Worm (Caenorhabditis elegans) whole organism, young adult: ENCODE results near the gene nhr-277.

Experiments
- B0261.1 ChIP-seq: sonication (generic microtip); optimal IDR thresholded peaks from 2 replicates; lab custom pipeline; 2016; ENCODE audit warnings: mild to moderate bottlenecking, missing genetic modification characterization, moderate library complexity, missing compliant biosample characterization
- C06A6.2 ChIP-seq: fragments of 200-800 bp; sonication (Bioruptor generic); conservative IDR thresholded peaks from 2 replicates; pipeline ENCODE4 v1.3.6; 2022; ENCODE audit warnings: missing genetic modification characterization, missing compliant biosample characterization
- D2030.7 ChIP-seq: fragments of 200-800 bp; sonication (Bioruptor generic); IDR thresholded peaks from 2 replicates; pipeline ENCODE4 v1.3.6; 2022; ENCODE audit warnings: missing genetic modification reagents, missing genetic modification characterization, missing compliant biosample characterization
- F10E7.11 ChIP-seq: sonication (generic microtip); optimal IDR thresholded peaks from 2 replicates; lab custom pipeline; 2017; ENCODE audit warnings: mild to moderate bottlenecking, missing genetic modification characterization, moderate library complexity, missing compliant biosample characterization
- F37B4.10 ChIP-seq: fragments of 200-800 bp; sonication (Bioruptor generic); IDR thresholded peaks from 2 replicates; pipeline ENCODE4 v1.3.6; 2022; ENCODE audit warnings: missing genetic modification characterization, missing compliant biosample characterization
- K12H6.12 ChIP-seq: fragments of 200-800 bp; sonication (Bioruptor generic); optimal IDR thresholded peaks from 2 replicates; lab custom pipeline; 2018; ENCODE audit warnings: mild to moderate bottlenecking, missing genetic modification characterization, missing compliant biosample characterization
- T07F8.4 ChIP-seq: sonication (generic microtip); optimal IDR thresholded peaks from 2 replicates; lab custom pipeline; 2016; ENCODE audit warnings: mild to moderate bottlenecking, missing genetic modification characterization, moderate library complexity, missing compliant biosample characterization
- T26A5.8 ChIP-seq: sonication (generic microtip); optimal IDR thresholded peaks from 2 replicates; lab custom pipeline; 2016; ENCODE audit warnings: missing genetic modification characterization, missing compliant biosample characterization
- ama-1 ChIP-seq, 3 experiments: fragments of 150-350 bp in 1 of 3; sonication (generic microtip) in 2 of 3; optimal IDR thresholded peaks; 2 replicates each; lab custom pipeline; 2014 to 2018; ENCODE audit warnings: missing biosample characterization in 2 of 3, missing genetic modification characterization in 2 of 3, missing genetic modification reagents in 2 of 3
- aptf-2 ChIP-seq: fragments of 200-800 bp; sonication (Bioruptor generic); conservative IDR thresholded peaks from 2 replicates; pipeline ENCODE4 v1.3.6; 2022; ENCODE audit warnings: missing genetic modification reagents, missing genetic modification characterization, missing compliant biosample characterization
- attf-5 ChIP-seq: fragments of 200-800 bp; sonication (Bioruptor generic); optimal IDR thresholded peaks from 2 replicates; lab custom pipeline; 2018; ENCODE audit warnings: mild to moderate bottlenecking, missing genetic modification characterization, missing compliant biosample characterization
- cebp-1 ChIP-seq, 2 experiments: fragments of 200-800 bp in 1 of 2; sonication (Bioruptor generic) in 1 of 2; sonication (generic microtip) in 1 of 2; IDR thresholded peaks in 1 of 2; optimal IDR thresholded peaks in 1 of 2; 2 replicates each; pipeline versions ENCODE4 v1.3.6 to Lab custom; 2017 to 2022; ENCODE audit warnings: missing compliant biosample characterization in 2 of 2, missing genetic modification characterization in 2 of 2, mild to moderate bottlenecking in 1 of 2, missing genetic modification reagents in 1 of 2, moderate library complexity in 1 of 2
- cebp-2 ChIP-seq: fragments of 200-800 bp; sonication (Bioruptor generic); IDR thresholded peaks from 2 replicates; pipeline ENCODE4 v1.3.6; 2022; ENCODE audit warnings: missing genetic modification characterization, missing compliant biosample characterization
- ceh-100 ChIP-seq: fragments of 200-800 bp; sonication (Bioruptor generic); IDR thresholded peaks from 2 replicates; pipeline ENCODE4 v1.3.6; 2022; ENCODE audit warnings: missing genetic modification reagents, missing genetic modification characterization, missing compliant biosample characterization
- ceh-27 ChIP-seq: fragments of 200-800 bp; sonication (Bioruptor generic); optimal IDR thresholded peaks from 2 replicates; lab custom pipeline; 2018; ENCODE audit warnings: mild to moderate bottlenecking, missing genetic modification characterization, moderate library complexity, missing compliant biosample characterization
- ceh-40 ChIP-seq: fragments of 200-800 bp; sonication (Bioruptor generic); IDR thresholded peaks from 2 replicates; pipeline ENCODE4 v1.3.6; 2022; ENCODE audit warnings: missing genetic modification characterization, missing compliant biosample characterization
- chd-7 ChIP-seq: sonication (generic microtip); optimal IDR thresholded peaks from 2 replicates; lab custom pipeline; 2016; ENCODE audit warnings: mild to moderate bottlenecking, missing genetic modification characterization, moderate library complexity, missing compliant biosample characterization
- die-1 ChIP-seq: sonication (generic microtip); optimal IDR thresholded peaks from 2 replicates; lab custom pipeline; 2016; ENCODE audit warnings: missing genotype, mild to moderate bottlenecking, missing genetic modification characterization, missing compliant biosample characterization
- dox-1 ChIP-seq: fragments of 200-800 bp; sonication (Bioruptor generic); IDR thresholded peaks from 2 replicates; pipeline ENCODE4 v1.3.6; 2022; ENCODE audit warnings: missing genetic modification reagents, missing genetic modification characterization, missing compliant biosample characterization
- dpl-1 ChIP-seq: fragments of 150-350 bp; optimal IDR thresholded peaks from 2 replicates; lab custom pipeline; 2014; ENCODE audit warnings: missing biosample characterization, missing genetic modification reagents, missing genetic modification characterization
- egrh-3 ChIP-seq: fragments of 200-800 bp; sonication (Bioruptor generic); IDR thresholded peaks from 2 replicates; pipeline ENCODE4 v1.3.6; 2022; ENCODE audit warnings: missing genetic modification reagents, missing genetic modification characterization, missing compliant biosample characterization
- hmg-1.2 ChIP-seq: fragments of 200-800 bp; sonication (Bioruptor generic); IDR thresholded peaks from 2 replicates; pipeline ENCODE4 v1.3.6; 2022; ENCODE audit warnings: missing genetic modification reagents, missing genetic modification characterization, missing compliant biosample characterization
- hmg-20 ChIP-seq: fragments of 200-800 bp; sonication (Bioruptor generic); IDR thresholded peaks from 2 replicates; pipeline ENCODE4 v1.3.6; 2022; ENCODE audit warnings: missing genetic modification reagents, missing genetic modification characterization, missing compliant biosample characterization
- hsf-1 ChIP-seq: fragments of 200-800 bp; sonication (Bioruptor generic); IDR thresholded peaks from 2 replicates; pipeline ENCODE4 v1.3.6; 2022; ENCODE audit warnings: missing genetic modification reagents, missing genetic modification characterization, missing compliant biosample characterization
- let-526 ChIP-seq: fragments of 200-800 bp; sonication (Bioruptor generic); IDR thresholded peaks from 2 replicates; pipeline ENCODE4 v1.3.6; 2022; ENCODE audit warnings: missing genetic modification reagents, missing genetic modification characterization, missing compliant biosample characterization
- let-607 ChIP-seq, 2 experiments: fragments of 200-800 bp in 1 of 2; sonication (Bioruptor generic) in 1 of 2; sonication (generic microtip) in 1 of 2; optimal IDR thresholded peaks; 2 replicates each; lab custom pipeline; 2016 to 2018; ENCODE audit warnings: mild to moderate bottlenecking in 2 of 2, missing compliant biosample characterization in 2 of 2, missing genetic modification characterization in 2 of 2, moderate library complexity in 2 of 2, missing genotype in 1 of 2
- lin-26 ChIP-seq: fragments of 200-800 bp; sonication (Bioruptor generic); IDR thresholded peaks from 2 replicates; pipeline ENCODE4 v1.3.6; 2022; ENCODE audit warnings: missing genetic modification reagents, missing genetic modification characterization, missing compliant biosample characterization
- lin-35 ChIP-seq, 3 experiments: fragments of 150-350 bp in 2 of 3; sonication (generic microtip) in 1 of 3; optimal IDR thresholded peaks; 2 replicates each; lab custom pipeline; 2014 to 2018; ENCODE audit warnings: missing biosample characterization in 3 of 3, missing genetic modification characterization in 3 of 3, missing genetic modification reagents in 3 of 3
- lin-40 ChIP-seq: sonication (generic microtip); optimal IDR thresholded peaks from 2 replicates; lab custom pipeline; 2016; ENCODE audit warnings: missing genetic modification characterization, mild to moderate bottlenecking, missing compliant biosample characterization, missing genotype, missing genetic modification reagents
- lin-54 ChIP-seq: fragments of 200-800 bp; sonication (Bioruptor generic); optimal IDR thresholded peaks from 2 replicates; lab custom pipeline; 2018; ENCODE audit warnings: mild to moderate bottlenecking, missing genetic modification characterization, missing compliant biosample characterization
- madf-6 ChIP-seq: fragments of 200-800 bp; sonication (Bioruptor generic); IDR thresholded peaks from 2 replicates; pipeline ENCODE4 v1.3.6; 2022; ENCODE audit warnings: missing genetic modification reagents, missing genetic modification characterization, missing compliant biosample characterization
- mcd-1 ChIP-seq: fragments of 200-800 bp; sonication (Bioruptor generic); IDR thresholded peaks from 2 replicates; pipeline ENCODE4 v1.3.6; 2022; ENCODE audit warnings: missing genetic modification reagents, missing genetic modification characterization, missing compliant biosample characterization
- mel-28 ChIP-seq: sonication (generic microtip); optimal IDR thresholded peaks from 2 replicates; lab custom pipeline; 2016; ENCODE audit warnings: borderline replicate concordance, mild to moderate bottlenecking, missing genetic modification characterization, missing compliant biosample characterization
- mxl-1 ChIP-seq: sonication (generic microtip); optimal IDR thresholded peaks from 2 replicates; lab custom pipeline; 2016; ENCODE audit warnings: missing genetic modification characterization, missing compliant biosample characterization
- nhr-27 ChIP-seq: fragments of 200-800 bp; sonication (Bioruptor generic); optimal IDR thresholded peaks from 2 replicates; lab custom pipeline; 2018; ENCODE audit warnings: mild to moderate bottlenecking, missing genetic modification characterization, moderate library complexity, missing compliant biosample characterization
- nhr-80 ChIP-seq: sonication (generic microtip); optimal IDR thresholded peaks from 2 replicates; lab custom pipeline; 2016; ENCODE audit warnings: missing genetic modification characterization, missing compliant biosample characterization
- pbrm-1 ChIP-seq: fragments of 200-800 bp; sonication (Bioruptor generic); IDR thresholded peaks from 2 replicates; pipeline ENCODE4 v1.3.6; 2022; ENCODE audit warnings: missing genetic modification reagents, missing genetic modification characterization, missing compliant biosample characterization
- rcor-1 ChIP-seq: fragments of 200-800 bp; sonication (Bioruptor generic); IDR thresholded peaks from 2 replicates; pipeline ENCODE4 v1.3.6; 2022; ENCODE audit warnings: missing genetic modification reagents, missing genetic modification characterization, missing compliant biosample characterization
- repo-1 ChIP-seq: sonication (generic microtip); optimal IDR thresholded peaks from 2 replicates; lab custom pipeline; 2017; ENCODE audit warnings: mild to moderate bottlenecking, missing genetic modification characterization, missing compliant biosample characterization
- rpc-1 ChIP-seq, 2 experiments: fragments of 150-350 bp in 1 of 2; sonication (generic microtip) in 1 of 2; optimal IDR thresholded peaks; 2 replicates each; lab custom pipeline; 2014 to 2018; ENCODE audit warnings: missing biosample characterization in 1 of 2, missing genetic modification characterization in 1 of 2, missing genetic modification reagents in 1 of 2, missing genotype in 1 of 2
- unc-130 ChIP-seq: sonication (generic microtip); optimal IDR thresholded peaks from 2 replicates; lab custom pipeline; 2016; ENCODE audit warnings: missing genetic modification reagents, missing genetic modification characterization, missing compliant biosample characterization
- unc-62 ChIP-seq: fragments of 150-350 bp; optimal IDR thresholded peaks from 2 replicates; lab custom pipeline; 2014; ENCODE audit warnings: missing biosample characterization, missing genetic modification reagents, missing genetic modification characterization
- xnd-1 ChIP-seq: sonication (generic microtip); optimal IDR thresholded peaks from 2 replicates; lab custom pipeline; 2016; ENCODE audit warnings: missing genotype, missing genetic modification reagents, missing genetic modification characterization, missing compliant biosample characterization
- zim-3 ChIP-seq: sonication (generic microtip); optimal IDR thresholded peaks from 2 replicates; lab custom pipeline; 2017; ENCODE audit warnings: mild to moderate bottlenecking, missing genetic modification characterization, moderate library complexity, missing compliant biosample characterization
- ztf-18 ChIP-seq: sonication (generic microtip); optimal IDR thresholded peaks from 2 replicates; lab custom pipeline; 2016; ENCODE audit warnings: missing genotype, mild to moderate bottlenecking, missing genetic modification characterization, missing compliant biosample characterization
- ztf-3 ChIP-seq: fragments of 200-800 bp; sonication (Bioruptor generic); optimal IDR thresholded peaks from 2 replicates; lab custom pipeline; 2018; ENCODE audit warnings: mild to moderate bottlenecking, missing genetic modification characterization, missing compliant biosample characterization

The nhr-277 gene

DNA sequence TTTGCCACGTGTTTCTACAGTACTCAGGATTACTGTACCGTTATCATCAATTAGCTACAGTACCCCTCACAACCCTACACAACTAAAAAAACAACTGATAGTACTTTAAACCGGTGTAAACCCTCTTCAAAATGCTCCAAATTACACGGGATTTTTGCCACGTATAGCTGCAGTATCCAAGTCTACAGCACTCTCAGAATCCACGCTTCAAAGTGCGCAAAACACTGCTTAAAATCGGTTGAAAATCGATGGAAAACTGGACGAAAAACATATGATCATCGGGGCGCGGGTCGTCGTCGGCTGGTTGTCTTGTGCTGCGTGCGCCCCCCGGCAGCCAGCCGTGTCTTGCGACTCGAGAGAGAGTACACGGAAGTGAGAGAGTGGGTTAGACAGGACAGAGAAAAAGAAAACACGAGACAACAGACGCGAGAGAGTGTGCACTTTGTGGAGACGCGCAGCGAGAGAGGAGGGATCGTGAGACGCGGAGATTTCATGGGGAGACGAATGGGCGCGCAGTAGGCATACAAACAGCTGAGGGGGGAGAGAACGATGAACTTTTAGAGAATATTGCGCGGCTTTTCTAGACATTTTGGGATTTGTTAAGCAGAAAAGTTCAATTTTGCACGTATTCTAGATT lies 34.3 kb upstream of the nhr-277 start (continued):
- TF ChIP-seq T26A5.8 (tag; lab: Kevin White, UChicago) = no peak
- peak; percentile 76 for TF ChIP-seq mcd-1 (GFP tag; lab: Robert Waterston, UW)
- TF ChIP-seq F10E7.11 = no peak
- peak; percentile 82 for TF ChIP-seq ceh-27 (GFP tag; lab: Kevin White, UChicago)
- TF ChIP-seq cebp-2 = no peak
- peak; percentile 10 for TF ChIP-seq T07F8.4 (tag; lab: Kevin White, UChicago)
- TF ChIP-seq mxl-1 (tag; lab: Kevin White, UChicago) = no peak
- peak; percentile 72; the same call in 1 of the 2 replicates for TF ChIP-seq let-526 (GFP tag; lab: Robert Waterston, UW)
- peak; percentile 69 for TF ChIP-seq ztf-18 (tag; lab: Kevin White, UChicago)
- peak; percentile 5 for TF ChIP-seq die-1 (tag; lab: Kevin White, UChicago)
- TF ChIP-seq unc-130 = no peak
- TF ChIP-seq rcor-1 (GFP tag; lab: Robert Waterston, UW) = peak; percentile 54
- peak; percentile 7 for TF ChIP-seq zim-3
- TF ChIP-seq nhr-80 (tag; lab: Kevin White, UChicago) = peak; percentile 68
- no peak for TF ChIP-seq ceh-40
- peak; percentile 54 for TF ChIP-seq attf-5 (GFP tag; lab: Kevin White, UChicago)
- peak in 1 of 3 experiments; percentile 30 for TF ChIP-seq lin-35 (GFP tag; optimal IDR thresholded peaks at IDR 0.05; lab: Kevin White, UChicago)
- TF ChIP-seq ztf-3 (GFP tag; lab: Kevin White, UChicago) = peak; percentile 15
- TF ChIP-seq mel-28 = no peak
- TF ChIP-seq chd-7 = peak; percentile 71
- peak; percentile 1 for TF ChIP-seq ama-1 (optimal IDR thresholded peaks at IDR 0.05; lab: Kevin White, UChicago)
- TF ChIP-seq ama-1 (GFP tag; optimal IDR thresholded peaks at IDR 0.05; lab: Kevin White, UChicago) = no peak
- no peak for TF ChIP-seq unc-62 (GFP tag; lab: Kevin White, UChicago)
- peak; percentile 66; the same call in 1 of the 2 replicates for TF ChIP-seq egrh-3 (GFP tag; lab: Robert Waterston, UW)
- no peak for TF ChIP-seq ceh-100
- TF ChIP-seq dpl-1 (GFP tag; lab: Kevin White, UChicago) = no peak
- TF ChIP-seq lin-54 (GFP tag; lab: Kevin White, UChicago) = peak; percentile 57
- peak; percentile 54; the same call in 1 of the 2 replicates for TF ChIP-seq cebp-1 (GFP tag; IDR thresholded peaks at IDR 0.05; lab: Robert Waterston, UW)
- peak; percentile 87 for TF ChIP-seq cebp-1 (tag; optimal IDR thresholded peaks at IDR 0.05; lab: Kevin White, UChicago)
- TF ChIP-seq dox-1 (GFP tag; lab: Robert Waterston, UW) = peak; percentile 82
- TF ChIP-seq K12H6.12 = peak; percentile 85
- TF ChIP-seq pbrm-1 (GFP tag; lab: Robert Waterston, UW) = peak; percentile 81
- peak; percentile 61; the same call in 1 of the 2 replicates for TF ChIP-seq hmg-20 (GFP tag; lab: Robert Waterston, UW)
- peak; percentile 41; the same call in 1 of the 2 replicates for TF ChIP-seq madf-6 (GFP tag; lab: Robert Waterston, UW)
- peak in 1 of 2 experiments; percentile 58 for TF ChIP-seq let-607 (tag; optimal IDR thresholded peaks at IDR 0.05; lab: Kevin White, UChicago)
- no peak for TF ChIP-seq nhr-27 (tag; lab: Kevin White, UChicago)
- TF ChIP-seq hsf-1 (GFP tag; lab: Robert Waterston, UW) = peak; percentile 45; the same call in 1 of the 2 replicates
- peak; percentile 66; the same call in 1 of the 2 replicates for TF ChIP-seq C06A6.2 (GFP tag; lab: Robert Waterston, UW)
- no peak for TF ChIP-seq aptf-2
- TF ChIP-seq hmg-1.2 (GFP tag; lab: Robert Waterston, UW) = peak; percentile 95
- no peak for TF ChIP-seq F37B4.10 (GFP tag; lab: Robert Waterston, UW)
- no peak for TF ChIP-seq rpc-1 (optimal IDR thresholded peaks at IDR 0.05; lab: Kevin White, UChicago)
- TF ChIP-seq rpc-1 (tag; optimal IDR thresholded peaks at IDR 0.05; lab: Kevin White, UChicago) = no peak
- no peak for TF ChIP-seq xnd-1 (tag; lab: Kevin White, UChicago)
- TF ChIP-seq repo-1 (tag; lab: Kevin White, UChicago) = peak; percentile 14
- TF ChIP-seq B0261.1 (tag; lab: Kevin White, UChicago) = no peak
- no peak for TF ChIP-seq D2030.7 (GFP tag; lab: Robert Waterston, UW)
- TF ChIP-seq lin-26 (GFP tag; lab: Robert Waterston, UW) = peak; percentile 68; the same call in 1 of the 2 replicates
- TF ChIP-seq lin-40 = peak; percentile 74
